Worm (Caenorhabditis elegans) whole organism, late embryonic: Measurements from ENCODE around the gene madf-3.

Source experiments
- T23F11.4 ChIP-seq: fragments of 200-800 bp; sonication (Bioruptor generic); optimal IDR thresholded peaks from 2 replicates; lab custom pipeline; 2018; ENCODE audit warnings: mild to moderate bottlenecking, missing genetic modification characterization, missing compliant biosample characterization
- ceh-18 ChIP-seq: sonication (generic microtip); optimal IDR thresholded peaks from 2 replicates; lab custom pipeline; 2016; ENCODE audit warnings: missing genetic modification characterization, missing compliant biosample characterization
- ceh-19 ChIP-seq: fragments of 200-800 bp; sonication (Bioruptor generic); optimal IDR thresholded peaks from 2 replicates; lab custom pipeline; 2018; ENCODE audit warnings: mild to moderate bottlenecking, missing genetic modification characterization, missing compliant biosample characterization
- dmd-4 ChIP-seq: sonication (generic microtip); optimal IDR thresholded peaks from 2 replicates; lab custom pipeline; 2016; ENCODE audit warnings: borderline replicate concordance, missing genetic modification characterization, missing compliant biosample characterization
- pha-4 ChIP-seq: fragments of 150-350 bp; optimal IDR thresholded peaks from 2 replicates; lab custom pipeline; 2018; ENCODE audit warnings: missing biosample characterization, missing genetic modification reagents, missing genetic modification characterization
- unc-86 ChIP-seq: sonication (generic microtip); optimal IDR thresholded peaks from 2 replicates; lab custom pipeline; 2016; ENCODE audit warnings: missing genetic modification characterization, missing compliant biosample characterization

DNA sequence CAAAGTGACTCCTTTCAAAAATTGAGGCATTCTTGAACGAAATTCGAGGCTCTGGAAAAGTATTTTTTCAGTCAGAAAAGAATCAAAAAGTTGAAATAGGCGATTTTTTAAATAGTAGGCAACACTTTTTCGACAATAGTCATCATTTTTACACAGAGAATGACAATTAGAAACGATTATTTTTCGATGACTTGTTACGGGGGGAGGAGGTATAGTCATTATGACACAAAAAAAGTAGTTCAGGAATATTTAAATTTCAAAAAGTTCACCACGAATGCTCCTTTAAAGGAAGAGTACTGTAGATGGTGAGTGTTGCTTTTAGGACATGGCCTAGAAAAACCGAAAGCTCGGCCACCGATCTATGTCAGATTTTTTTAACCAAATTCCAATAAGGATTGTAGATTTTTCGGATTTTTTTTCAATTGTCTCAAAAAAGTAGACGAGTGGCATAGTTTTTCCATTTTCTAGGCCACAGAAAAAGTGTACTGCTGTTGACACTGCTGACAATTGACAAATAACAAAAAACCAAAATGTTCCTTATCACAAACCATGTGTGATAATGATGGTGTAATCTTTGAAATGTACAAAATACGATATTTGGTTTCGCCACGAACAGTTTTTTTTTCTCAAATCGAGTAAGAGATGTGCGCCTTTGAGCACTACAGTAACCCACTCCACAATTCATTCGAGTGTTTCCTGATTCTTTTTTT lies 27.5 kb upstream of the madf-3 start, which contains the start of gene Y52E8A.3:
- no peak for TF ChIP-seq dmd-4 (tag; lab: Kevin White, UChicago)
- TF ChIP-seq pha-4: no peak
- no peak for TF ChIP-seq unc-86 (tag; lab: Kevin White, UChicago)
- TF ChIP-seq ceh-18 (tag; lab: Kevin White, UChicago): no peak
- TF ChIP-seq T23F11.4 (GFP tag; lab: Kevin White, UChicago): no peak
- no peak for TF ChIP-seq ceh-19 (GFP tag; lab: Kevin White, UChicago)
